Fruit fly (Drosophila melanogaster) whole organism, embryonic: ENCODE measurements around the gene CG8236.

Experiments
- CG10366 ChIP-seq: fragments of 200-800 bp; sonication (Bioruptor generic); IDR thresholded peaks from 2 replicates; pipeline ENCODE4 v1.3.6; 2022; ENCODE audit warnings: missing biosample characterization, missing genetic modification characterization
- CG11504 ChIP-seq: fragments of 200-800 bp; sonication (Bioruptor generic); optimal IDR thresholded peaks from 3 replicates; lab custom pipeline; 2019; ENCODE audit warnings: missing biosample characterization, mild to moderate bottlenecking, missing genetic modification characterization, moderate library complexity
- CG14014 ChIP-seq: fragments of 200-800 bp; sonication (Bioruptor generic); IDR thresholded peaks from 2 replicates; pipeline ENCODE4 v1.3.6; 2022; ENCODE audit warnings: missing biosample characterization, missing genetic modification characterization
- CG1603 ChIP-seq: fragments of 200-800 bp; sonication (Bioruptor generic); optimal IDR thresholded peaks from 2 replicates; lab custom pipeline; 2019; ENCODE audit warnings: missing biosample characterization, mild to moderate bottlenecking, missing genetic modification characterization, moderate library complexity
- CG17829 ChIP-seq: fragments of 200-800 bp; optimal IDR thresholded peaks from 2 replicates; lab custom pipeline; 2019; ENCODE audit warnings: missing biosample characterization, mild to moderate bottlenecking, missing genetic modification characterization, moderate library complexity
- CG18599 ChIP-seq: fragments of 200-800 bp; sonication (Bioruptor generic); optimal IDR thresholded peaks from 3 replicates; lab custom pipeline; 2017; ENCODE audit warnings: missing biosample characterization, missing genetic modification characterization, mild to moderate bottlenecking, moderate library complexity, missing genetic modification reagents
- CG2889 ChIP-seq: fragments of 200-800 bp; sonication (Bioruptor generic); IDR thresholded peaks from 3 replicates; pipeline ENCODE4 v1.3.6; 2022; ENCODE audit warnings: missing biosample characterization, missing genetic modification characterization
- CG3065 ChIP-seq: fragments of 200-800 bp; sonication (Bioruptor generic); optimal IDR thresholded peaks from 2 replicates; lab custom pipeline; 2016; ENCODE audit warnings: missing biosample characterization, missing genetic modification characterization
- CG31224 ChIP-seq: fragments of 200-800 bp; sonication (Bioruptor generic); IDR thresholded peaks from 2 replicates; pipeline ENCODE4 v1.3.6; 2022; ENCODE audit warnings: missing biosample characterization, missing genetic modification characterization
- CG31441 ChIP-seq: fragments of 200-800 bp; sonication (Bioruptor generic); IDR thresholded peaks from 2 replicates; pipeline ENCODE4 v1.3.6; 2022; ENCODE audit warnings: missing biosample characterization, missing genetic modification characterization
- CG3726 ChIP-seq: fragments of 200-800 bp; sonication (Bioruptor generic); IDR thresholded peaks from 3 replicates; pipeline ENCODE4, ENCODE4 v1.3.6; 2022; ENCODE audit warnings: missing biosample characterization, missing genetic modification characterization
- CG3838 ChIP-seq: fragments of 200-800 bp; sonication (Bioruptor generic); optimal IDR thresholded peaks from 3 replicates; lab custom pipeline; 2016; ENCODE audit warnings: missing biosample characterization, missing genetic modification characterization
- CG4360 ChIP-seq: fragments of 200-800 bp; sonication (Bioruptor generic); IDR thresholded peaks from 2 replicates; pipeline ENCODE4 v1.3.6; 2022; ENCODE audit warnings: missing biosample characterization, missing genetic modification characterization
- CG4424 ChIP-seq: fragments of 200-800 bp; sonication (Bioruptor generic); optimal IDR thresholded peaks from 3 replicates; lab custom pipeline; 2016; ENCODE audit warnings: missing biosample characterization, missing genetic modification characterization
- CG6175 ChIP-seq: fragments of 200-800 bp; sonication (Bioruptor generic); IDR thresholded peaks from 3 replicates; pipeline ENCODE4 v1.3.6; 2022; ENCODE audit warnings: missing biosample characterization, missing genetic modification characterization
- CG6689 ChIP-seq: fragments of 200-800 bp; sonication (Bioruptor generic); IDR thresholded peaks from 2 replicates; pipeline ENCODE4 v1.3.6; 2022; ENCODE audit warnings: missing biosample characterization, missing genetic modification characterization
- CG9437 ChIP-seq: fragments of 200-800 bp; sonication (Bioruptor generic); optimal IDR thresholded peaks from 2 replicates; lab custom pipeline; 2018; ENCODE audit warnings: missing biosample characterization, mild to moderate bottlenecking, missing genetic modification characterization
- CG9727 ChIP-seq: fragments of 200-800 bp; sonication (Bioruptor generic); optimal IDR thresholded peaks from 3 replicates; lab custom pipeline; 2017; ENCODE audit warnings: missing biosample characterization, mild to moderate bottlenecking, missing genetic modification characterization
- CG9876 ChIP-seq: fragments of 200-800 bp; sonication (Bioruptor generic); optimal IDR thresholded peaks from 2 replicates; lab custom pipeline; 2016; ENCODE audit warnings: missing biosample characterization, missing genetic modification characterization
- Camta ChIP-seq: fragments of 200-800 bp; sonication (Bioruptor generic); optimal IDR thresholded peaks from 2 replicates; lab custom pipeline; 2016; ENCODE audit warnings: missing biosample characterization, missing genetic modification characterization
- CoRest ChIP-seq: fragments of 200-800 bp; sonication (Bioruptor generic); optimal IDR thresholded peaks from 3 replicates; lab custom pipeline; 2018; ENCODE audit warnings: missing biosample characterization, mild to moderate bottlenecking, missing genetic modification characterization, moderate library complexity
- D19B ChIP-seq: fragments of 200-800 bp; sonication (Bioruptor generic); optimal IDR thresholded peaks from 2 replicates; lab custom pipeline; 2017; ENCODE audit warnings: missing biosample characterization, mild to moderate bottlenecking, missing genetic modification characterization
- GATAe ChIP-seq: fragments of 200-800 bp; sonication (Bioruptor generic); conservative IDR thresholded peaks from 2 replicates; pipeline ENCODE4 v1.3.6; 2022; ENCODE audit warnings: missing biosample characterization, missing genetic modification characterization
- Hr3 ChIP-seq: fragments of 200-800 bp; sonication (Bioruptor generic); optimal IDR thresholded peaks from 3 replicates; lab custom pipeline; 2016; ENCODE audit warnings: missing biosample characterization, missing genetic modification characterization
- Lim3 ChIP-seq: fragments of 200-800 bp; sonication (Bioruptor generic); IDR thresholded peaks from 2 replicates; pipeline ENCODE4 v1.3.6; 2022; ENCODE audit warnings: missing biosample characterization, missing genetic modification characterization
- Med ChIP-seq: fragments of 200-800 bp; sonication (Bioruptor generic); peaks from one replicate; lab custom pipeline; 2016; ENCODE audit warnings: missing biosample characterization, missing genetic modification characterization, mild to moderate bottlenecking, inconsistent platforms, moderate library complexity
- Taf1 ChIP-seq: fragments of 200-800 bp; sonication (Bioruptor generic); IDR thresholded peaks from 2 replicates; pipeline ENCODE4 v1.3.6; 2022; ENCODE audit warnings: missing biosample characterization, missing genetic modification characterization
- bsh ChIP-seq, 2 experiments: fragments of 200-800 bp; sonication (Bioruptor generic); optimal IDR thresholded peaks; 2 replicates each; lab custom pipeline; 2017 to 2018; ENCODE audit warnings: mild to moderate bottlenecking in 2 of 2, missing biosample characterization in 2 of 2, missing genetic modification characterization in 2 of 2, moderate library complexity in 1 of 2
- ci ChIP-seq: fragments of 200-800 bp; sonication (Bioruptor generic); IDR thresholded peaks from 3 replicates; pipeline ENCODE4 v1.3.6; 2022; ENCODE audit warnings: missing biosample characterization, missing genetic modification characterization
- disco-r ChIP-seq: fragments of 200-800 bp; sonication (Bioruptor generic); optimal IDR thresholded peaks from 2 replicates; lab custom pipeline; 2016; ENCODE audit warnings: missing biosample characterization, missing genetic modification characterization
- dmrt11E ChIP-seq: fragments of 200-800 bp; sonication (Bioruptor generic); optimal IDR thresholded peaks from 3 replicates; lab custom pipeline; 2018; ENCODE audit warnings: missing biosample characterization, mild to moderate bottlenecking, missing genetic modification characterization, moderate library complexity
- dmrt99B ChIP-seq: fragments of 200-800 bp; sonication (Bioruptor generic); optimal IDR thresholded peaks from 2 replicates; lab custom pipeline; 2018; ENCODE audit warnings: missing biosample characterization, mild to moderate bottlenecking, missing genetic modification characterization, moderate library complexity
- dysf ChIP-seq: fragments of 200-800 bp; sonication (Bioruptor generic); IDR thresholded peaks from 3 replicates; pipeline ENCODE4 v1.3.6; 2022; ENCODE audit warnings: missing biosample characterization, missing genetic modification characterization
- esg ChIP-seq: fragments of 200-800 bp; sonication (Bioruptor generic); conservative IDR thresholded peaks from 2 replicates; pipeline ENCODE4 v1.3.6; 2022; ENCODE audit warnings: missing biosample characterization, missing genetic modification characterization
- eyg ChIP-seq: fragments of 200-800 bp; sonication (Bioruptor generic); optimal IDR thresholded peaks from 3 replicates; lab custom pipeline; 2016; ENCODE audit warnings: missing biosample characterization, missing genetic modification characterization
- fd96Cb ChIP-seq: fragments of 200-800 bp; sonication (Bioruptor generic); optimal IDR thresholded peaks from 2 replicates; lab custom pipeline; 2018; ENCODE audit warnings: missing biosample characterization, mild to moderate bottlenecking, missing genetic modification characterization, moderate library complexity
- jigr1 ChIP-seq: fragments of 200-800 bp; sonication (Bioruptor generic); IDR thresholded peaks from 3 replicates; pipeline ENCODE4 v1.3.6; 2022; ENCODE audit warnings: missing biosample characterization, missing genetic modification characterization
- kay ChIP-seq: fragments of 200-800 bp; sonication (Bioruptor generic); optimal IDR thresholded peaks from 2 replicates; lab custom pipeline; 2016; ENCODE audit warnings: missing biosample characterization, missing genetic modification characterization
- kni ChIP-seq: fragments of 200-800 bp; sonication (Bioruptor generic); optimal IDR thresholded peaks from 3 replicates; lab custom pipeline; 2017; ENCODE audit warnings: mild to moderate bottlenecking, missing biosample characterization, missing genetic modification reagents, missing genetic modification characterization
- knrl ChIP-seq: fragments of 200-800 bp; sonication (Bioruptor generic); IDR thresholded peaks from 3 replicates; pipeline ENCODE4 v1.3.6; 2022; ENCODE audit warnings: missing biosample characterization, missing genetic modification characterization; ENCODE audit not compliant: partially characterized antibody
- oc ChIP-seq: fragments of 200-800 bp; sonication (Bioruptor generic); optimal IDR thresholded peaks from 2 replicates; lab custom pipeline; 2018; ENCODE audit warnings: missing biosample characterization, mild to moderate bottlenecking, missing genetic modification characterization, moderate library complexity
- onecut ChIP-seq: fragments of 200-800 bp; sonication (Bioruptor generic); IDR thresholded peaks from 2 replicates; pipeline ENCODE4 v1.3.6; 2022; ENCODE audit warnings: missing biosample characterization, missing genetic modification characterization
- pho ChIP-seq: fragments of 200-800 bp; sonication (Bioruptor generic); optimal IDR thresholded peaks from 2 replicates; lab custom pipeline; 2016; ENCODE audit warnings: missing biosample characterization, missing genetic modification characterization
- sens ChIP-seq: fragments of 200-800 bp; sonication (Bioruptor generic); peaks from one replicate; lab custom pipeline; 2016; ENCODE audit warnings: missing biosample characterization, missing genetic modification characterization
- toy ChIP-seq: fragments of 200-800 bp; sonication (Bioruptor generic); IDR thresholded peaks from 2 replicates; pipeline ENCODE4 v1.3.6; 2022; ENCODE audit warnings: missing biosample characterization, missing genetic modification characterization
- trem ChIP-seq: fragments of 200-800 bp; optimal IDR thresholded peaks from 3 replicates; lab custom pipeline; 2019; ENCODE audit warnings: missing biosample characterization, mild to moderate bottlenecking, missing genetic modification characterization, moderate library complexity
- vvl ChIP-seq: fragments of 200-800 bp; sonication (Bioruptor generic); IDR thresholded peaks from 2 replicates; pipeline ENCODE4 v1.3.6; 2022; ENCODE audit warnings: missing biosample characterization, missing genetic modification characterization
- wek ChIP-seq: fragments of 200-800 bp; sonication (Bioruptor generic); optimal IDR thresholded peaks from 3 replicates; lab custom pipeline; 2018; ENCODE audit warnings: missing biosample characterization, mild to moderate bottlenecking, missing genetic modification characterization, moderate library complexity
- yki ChIP-seq: fragments of >200 bp; optimal IDR thresholded peaks from 3 replicates; lab custom pipeline; 2018
- zen ChIP-seq: fragments of 200-800 bp; sonication (Bioruptor generic); optimal IDR thresholded peaks from 3 replicates; lab custom pipeline; 2018; ENCODE audit warnings: missing biosample characterization, mild to moderate bottlenecking, missing genetic modification characterization, moderate library complexity

Gene CG8236

dm6 chr3R:8787538-8788282 is 18.5 kb downstream of the CG8236 start (continued):
- TF ChIP-seq CG3065 (GFP tag; lab: Kevin White, UChicago) (no peak), D19B (GFP tag; lab: Kevin White, UChicago) (no peak), wek (GFP tag; lab: Kevin White, UChicago) (no peak), CG6175 (GFP tag; lab: Robert Waterston, UW) (0 out of 3 replicates have a peak, but pooled peaks have one; percentile 7), vvl (GFP tag; lab: Robert Waterston, UW) (peak; percentile 64; the same call in 1 of the 2 replicates), dmrt99B (peak; percentile 30), zen (no peak), CG10366 (GFP tag; lab: Robert Waterston, UW) (no peak), kni (peak; percentile 1), toy (GFP tag; lab: Robert Waterston, UW) (no peak), bsh (GFP tag; optimal IDR thresholded peaks at IDR 0.05; lab: Kevin White, UChicago) (no peak), CG4424 (GFP tag; lab: Kevin White, UChicago) (no peak), pho (GFP tag; lab: Kevin White, UChicago) (no peak), fd96Cb (tag; lab: Kevin White, UChicago) (peak; percentile 23), Med (GFP tag; lab: Kevin White, UChicago) (peak; percentile 49), disco-r (GFP tag; lab: Kevin White, UChicago) (no peak), Lim3 (no peak), sens (GFP tag; lab: Kevin White, UChicago) (peak; percentile 80), knrl (GFP tag; lab: Robert Waterston, UW) (no peak), eyg (GFP tag; lab: Kevin White, UChicago) (no peak), CG9437 (GFP tag; lab: Kevin White, UChicago) (no peak), CG17829 (peak; percentile 5), CG31441 (GFP tag; lab: Robert Waterston, UW) (peak; percentile 52; the same call in 1 of the 2 replicates), dmrt11E (tag; lab: Kevin White, UChicago) (no peak), Camta (GFP tag; lab: Kevin White, UChicago) (no peak), oc (tag; lab: Kevin White, UChicago) (peak; percentile 59), Hr3 (no peak), jigr1 (GFP tag; lab: Robert Waterston, UW) (no peak), yki (lab: Kevin White, UChicago) (no peak), CG11504 (tag; lab: Kevin White, UChicago) (peak; percentile 57), kay (GFP tag; lab: Kevin White, UChicago) (no peak), CG3838 (no peak)

dm6 chr3R:8788722-8789400 is 19.7 kb downstream of the CG8236 start:
- peak; percentile 39 for TF ChIP-seq CG9727
- peak; percentile 19 for TF ChIP-seq trem (tag; lab: Kevin White, UChicago)
- TF ChIP-seq CoRest: peak; percentile 21
- TF ChIP-seq CG9876: no peak
- TF ChIP-seq onecut (GFP tag; lab: Robert Waterston, UW): 0 out of 2 replicates have a peak, but pooled peaks have one; percentile 22
- TF ChIP-seq dysf (GFP tag; lab: Robert Waterston, UW): peak; percentile 75
- peak; percentile 75 for TF ChIP-seq CG6689
- TF ChIP-seq CG18599 (GFP tag; lab: Kevin White, UChicago): peak; percentile 13
- TF ChIP-seq CG14014 (GFP tag; lab: Robert Waterston, UW): peak; percentile 28; the same call in 1 of the 2 replicates
- peak; percentile 55; the same call in 1 of the 2 replicates for TF ChIP-seq CG4360 (GFP tag; lab: Robert Waterston, UW)
- TF ChIP-seq Taf1 (GFP tag; lab: Robert Waterston, UW): no peak
- TF ChIP-seq GATAe (GFP tag; lab: Robert Waterston, UW): no peak
- TF ChIP-seq CG2889: peak; percentile 15; the same call in 1 of the 3 replicates
- 0 out of 2 replicates have a peak, but pooled peaks have one; percentile 21 for TF ChIP-seq CG31224 (GFP tag; lab: Robert Waterston, UW)
- TF ChIP-seq esg (GFP tag; lab: Robert Waterston, UW): peak; percentile 49
- TF ChIP-seq ci (GFP tag; lab: Robert Waterston, UW): peak; percentile 82
- TF ChIP-seq CG3726 (GFP tag; lab: Robert Waterston, UW): 0 out of 3 replicates have a peak, but pooled peaks have one; percentile 59
- TF ChIP-seq CG1603 (tag; lab: Kevin White, UChicago): peak; percentile 45
